Worm (Caenorhabditis elegans): ENCODE measurements around the gene msrp-7.
A peak's percentile ranks its signal among the peaks of the same experiment; 100 is the strongest.

ce11 chrII:10769291-10769690, 41.5 kb upstream of the msrp-7 start:
- TF ChIP-seq dmd-6 (GFP tag; IDR thresholded peaks at IDR 0.05) (no peak), fkh-10 (GFP tag; optimal IDR thresholded peaks at IDR 0.05) (peak; percentile 83), nhr-28 (tag; optimal IDR thresholded peaks at IDR 0.05) (no peak), ces-1 (GFP tag; optimal IDR thresholded peaks at IDR 0.05) (peak; percentile 79), hif-1 (tag; optimal IDR thresholded peaks at IDR 0.05) (no peak), ZK337.2 (GFP tag; IDR thresholded peaks at IDR 0.05) (no peak), nhr-11 (tag; optimal IDR thresholded peaks at IDR 0.05) (no peak), R02D3.7 (tag; optimal IDR thresholded peaks at IDR 0.05) (no peak)

Measured in whole organism, L4 larva.